Worm (Caenorhabditis elegans) whole organism, L1 larva: Measurements from ENCODE around the gene srbc-76.

ENCODE experiments used
- aha-1 ChIP-seq: fragments of 150-350 bp; optimal IDR thresholded peaks from 2 replicates; lab custom pipeline; 2014; ENCODE audit warnings: missing biosample characterization, missing genetic modification characterization
- blmp-1 ChIP-seq: fragments of 150-350 bp; optimal IDR thresholded peaks from 2 replicates; lab custom pipeline; 2014; ENCODE audit warnings: missing biosample characterization, missing genetic modification characterization
- fkh-4 ChIP-seq: sonication (generic microtip); optimal IDR thresholded peaks from 2 replicates; lab custom pipeline; 2016; ENCODE audit warnings: missing compliant biosample characterization, missing genetic modification characterization, borderline replicate concordance
- lsy-2 ChIP-seq, 2 experiments: fragments of 150-350 bp; optimal IDR thresholded peaks; 2 replicates each; lab custom pipeline; 2014; ENCODE audit warnings: missing biosample characterization in 2 of 2, missing genetic modification characterization in 2 of 2
- nhr-12 ChIP-seq: sonication (generic microtip); optimal IDR thresholded peaks from 2 replicates; lab custom pipeline; 2017; ENCODE audit warnings: missing biosample characterization, missing genetic modification characterization
- nhr-76 ChIP-seq: sonication (generic microtip); optimal IDR thresholded peaks from 2 replicates; lab custom pipeline; 2017; ENCODE audit warnings: missing biosample characterization, missing genetic modification characterization
- pax-3 ChIP-seq: fragments of 200-800 bp; sonication (Bioruptor generic); optimal IDR thresholded peaks from 2 replicates; lab custom pipeline; 2018; ENCODE audit warnings: mild to moderate bottlenecking, missing genetic modification characterization, moderate library complexity, missing compliant biosample characterization
- tbx-2 ChIP-seq: sonication (generic microtip); optimal IDR thresholded peaks from 2 replicates; lab custom pipeline; 2016; ENCODE audit warnings: missing genetic modification characterization, missing compliant biosample characterization

ce11 chrV:15293865-15294264 is 41.7 kb downstream of the srbc-76 start, which contains the start of gene str-96:
- TF ChIP-seq tbx-2 (tag; lab: Kevin White, UChicago) (no peak), blmp-1 (tag; lab: Kevin White, UChicago) (no peak), fkh-4 (tag; lab: Kevin White, UChicago) (no peak), pax-3 (tag; lab: Kevin White, UChicago) (no peak), nhr-12 (tag; lab: Kevin White, UChicago) (no peak), aha-1 (tag; lab: Kevin White, UChicago) (no peak), nhr-76 (tag; lab: Kevin White, UChicago) (no peak), lsy-2 (tag; optimal IDR thresholded peaks at IDR 0.05; lab: Kevin White, UChicago) (no peak)
